Worm (Caenorhabditis elegans) whole organism, L4/young adult: ENCODE results near the gene ulp-4.

Source experiments
- W03F9.2 ChIP-seq: fragments of 150-350 bp; optimal IDR thresholded peaks from 2 replicates; lab custom pipeline; 2014; ENCODE audit warnings: missing biosample characterization, missing genetic modification characterization
- him-1 ChIP-seq: sonication (generic microtip); optimal IDR thresholded peaks from 2 replicates; lab custom pipeline; 2016; ENCODE audit warnings: missing genotype, missing genetic modification reagents, missing genetic modification characterization, missing compliant biosample characterization

ce11 chrII:8092537-8092936, 37.2 kb upstream of the ulp-4 start, which contains the start of gene ltd-1:
- TF ChIP-seq W03F9.2 (tag; lab: Kevin White, UChicago) (no peak), him-1 (tag; lab: Kevin White, UChicago) (no peak)
